Worm (Caenorhabditis elegans): ENCODE results near the gene sre-12.

The sre-12 gene

DNA sequence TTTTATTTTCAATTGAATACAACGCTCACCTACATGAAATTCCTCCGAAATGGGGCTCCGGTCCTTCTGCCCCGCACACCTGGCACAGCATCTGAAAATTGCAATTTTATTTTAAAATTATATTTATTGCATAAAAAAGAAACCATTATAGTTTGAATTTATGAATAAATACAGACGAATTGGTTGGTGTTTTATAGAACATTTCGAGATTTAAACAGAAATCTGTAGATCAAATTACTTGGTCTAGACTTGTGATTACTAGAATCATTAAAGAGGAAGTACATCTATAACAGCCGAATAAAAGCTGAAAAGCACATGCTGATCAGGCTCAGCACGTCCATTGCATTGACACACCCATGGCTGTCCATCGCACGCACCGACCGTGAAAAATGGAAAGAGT is 12.9 kb upstream of the sre-12 start, which contains the start of gene nhr-162:
TSS of gene nhr-162 (minus strand) at position 101 of the 400 bp plus-strand sequence.
- TF ChIP-seq Y56A3A.18 (GFP tag; IDR thresholded peaks at IDR 0.05): no peak
- TF ChIP-seq efl-1 (GFP tag; optimal IDR thresholded peaks at IDR 0.05): no peak
- TF ChIP-seq mxl-1 (tag; optimal IDR thresholded peaks at IDR 0.05): no peak
- TF ChIP-seq ztf-3 (GFP tag; optimal IDR thresholded peaks at IDR 0.05): no peak
- TF ChIP-seq ceh-91 (GFP tag; IDR thresholded peaks at IDR 0.05): no peak
- no peak for TF ChIP-seq ccch-3 (GFP tag; optimal IDR thresholded peaks at IDR 0.05)
- TF ChIP-seq bed-2 (GFP tag; IDR thresholded peaks at IDR 0.05): no peak
- no peak for TF ChIP-seq sdz-38 (tag; optimal IDR thresholded peaks at IDR 0.05)
- TF ChIP-seq lin-54 (GFP tag; optimal IDR thresholded peaks at IDR 0.05): no peak

DNA sequence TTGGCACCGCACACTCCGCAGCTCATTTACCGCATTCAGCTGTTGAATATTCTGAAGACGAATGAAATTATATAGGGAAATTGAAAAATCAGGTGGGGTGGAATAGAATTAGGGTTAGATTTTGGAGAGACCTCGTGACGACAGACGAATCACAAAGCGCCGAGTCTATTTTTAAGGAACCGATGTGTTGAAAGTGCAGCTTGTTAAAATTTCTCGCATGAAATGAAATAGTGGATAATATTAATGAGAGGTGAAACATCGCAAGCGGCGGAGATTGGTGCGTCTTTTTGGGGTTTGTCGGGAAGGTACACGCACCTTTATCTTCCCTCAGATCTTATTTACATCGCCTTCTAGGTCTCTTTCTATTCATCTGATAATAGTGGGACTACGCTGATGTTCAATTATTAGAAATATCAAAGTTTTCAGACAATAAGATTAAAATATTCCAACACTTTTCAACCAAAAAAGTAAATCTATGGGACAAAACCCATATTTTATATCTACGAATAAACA is 10.8 kb upstream of the sre-12 start, which contains the start of gene nhr-140:
TSS of gene nhr-140 (minus strand) at position 51 of the 513 bp plus-strand sequence.
- TF ChIP-seq lsy-27 (tag; optimal IDR thresholded peaks at IDR 0.05; ENCODE audit: borderline replicate concordance, insufficient read depth) (no peak), T07F8.4 (tag; optimal IDR thresholded peaks at IDR 0.05) (no peak), snpc-1.1 (tag; optimal IDR thresholded peaks at IDR 0.05; ENCODE audit: insufficient read depth) (no peak), F39B2.1 (GFP tag; IDR thresholded peaks at IDR 0.05) (no peak), ztf-18 (tag; optimal IDR thresholded peaks at IDR 0.05) (no peak)

DNA sequence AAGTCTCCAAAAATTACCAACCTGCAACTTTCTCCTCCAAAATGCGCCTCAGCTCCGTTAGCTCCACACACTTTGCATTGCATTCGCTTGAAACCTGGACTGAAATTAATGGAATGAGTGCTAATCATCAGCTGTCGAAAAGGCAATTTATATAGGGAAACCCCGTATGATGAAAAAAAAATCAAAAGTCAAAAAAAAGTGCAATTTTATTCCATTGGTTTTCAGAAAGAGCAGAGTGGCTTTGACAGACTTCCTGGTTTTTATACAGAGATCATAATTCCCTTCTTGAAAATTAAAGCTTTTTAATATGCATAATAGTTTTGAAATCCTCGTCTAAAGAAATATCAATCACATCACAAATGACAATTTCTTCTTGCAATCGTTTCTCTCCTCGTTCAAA is 8.8 kb upstream of the sre-12 start, which contains the start of gene nhr-139:
TSS of gene nhr-139 (minus strand) at position 101 of the 400 bp plus-strand sequence.
- no peak for TF ChIP-seq let-607 (tag; optimal IDR thresholded peaks at IDR 0.05)
- TF ChIP-seq snpc-3.4 (tag; optimal IDR thresholded peaks at IDR 0.05): no peak
- TF ChIP-seq attf-5 (GFP tag; optimal IDR thresholded peaks at IDR 0.05): no peak
- no peak for TF ChIP-seq fkh-3 (tag; optimal IDR thresholded peaks at IDR 0.05)
- TF ChIP-seq Y53F4B.3 (GFP tag; IDR thresholded peaks at IDR 0.05): no peak
- no peak for TF ChIP-seq T07F8.4 (tag; optimal IDR thresholded peaks at IDR 0.05)
- TF ChIP-seq aptf-2 (GFP tag; conservative IDR thresholded peaks at IDR 0.05): no peak
- no peak for TF ChIP-seq xnd-1 (tag; optimal IDR thresholded peaks at IDR 0.05)
- TF ChIP-seq T26A5.8 (tag; optimal IDR thresholded peaks at IDR 0.05): no peak

DNA sequence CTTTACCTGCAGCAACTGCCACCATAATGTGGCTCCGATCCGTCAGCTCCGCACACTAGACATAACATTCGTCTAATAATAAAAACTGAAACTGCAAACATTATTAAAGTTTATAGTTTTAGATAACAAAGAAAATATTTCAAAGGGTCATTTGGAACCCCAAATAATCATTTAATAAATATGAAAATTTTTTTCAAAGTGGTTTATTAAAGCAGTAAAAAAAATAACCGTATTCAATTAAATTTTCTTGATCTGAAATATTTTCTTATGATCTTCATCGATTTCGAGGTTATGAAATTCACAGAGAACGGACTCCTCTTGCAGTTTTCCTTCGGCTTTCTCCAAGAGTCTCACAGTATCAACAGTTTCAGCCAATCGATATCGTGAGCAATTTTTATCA is 7.0 kb upstream of the sre-12 start, which contains the start of gene nhr-163:
TSS of gene nhr-163 (minus strand) at position 101 of the 400 bp plus-strand sequence.
- TF ChIP-seq efl-1 (GFP tag; optimal IDR thresholded peaks at IDR 0.05): no peak

DNA sequence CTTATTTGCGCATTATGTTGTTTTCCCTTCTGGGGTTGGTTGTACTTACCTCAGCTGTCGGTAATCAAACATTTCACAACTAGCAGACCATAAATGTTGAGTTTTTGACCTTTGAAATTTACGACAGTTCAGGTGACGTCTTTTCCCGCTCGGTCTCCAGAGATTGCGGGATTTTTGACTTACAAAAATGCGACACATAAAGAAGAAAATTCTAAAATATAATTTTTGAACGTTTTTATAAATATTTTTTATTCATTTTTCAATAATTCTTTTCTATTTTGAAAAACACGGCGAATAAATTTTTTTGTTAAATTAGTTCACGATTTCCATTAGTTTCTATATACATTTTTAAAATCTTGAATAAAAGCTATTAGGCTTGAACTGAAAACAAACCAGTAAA is 3.9 kb upstream of the sre-12 start, which contains the start of gene nhr-161:
TSS of gene nhr-161 (minus strand) at position 101 of the 400 bp plus-strand sequence.
- TF ChIP-seq mcd-1 (GFP tag; IDR thresholded peaks at IDR 0.05) (no peak), egl-44 (GFP tag; IDR thresholded peaks at IDR 0.05) (no peak), F52B5.7 (tag; optimal IDR thresholded peaks at IDR 0.05) (no peak), chd-7 (tag; optimal IDR thresholded peaks at IDR 0.05) (no peak), ekl-4 (GFP tag; IDR thresholded peaks at IDR 0.05) (no peak), zim-3 (tag; optimal IDR thresholded peaks at IDR 0.05) (no peak), dox-1 (GFP tag; IDR thresholded peaks at IDR 0.05) (no peak), F22D6.2 (tag; optimal IDR thresholded peaks at IDR 0.05) (no peak), ceh-91 (GFP tag; IDR thresholded peaks at IDR 0.05) (no peak), ceh-27 (GFP tag; optimal IDR thresholded peaks at IDR 0.05) (no peak), bed-1 (GFP tag; IDR thresholded peaks at IDR 0.05) (no peak), lag-1 (GFP tag; IDR thresholded peaks at IDR 0.05) (no peak), snpc-4 (GFP tag; optimal IDR thresholded peaks at IDR 0.05) (no peak), snpc-4 (tag; optimal IDR thresholded peaks at IDR 0.05) (no peak), him-1 (tag; optimal IDR thresholded peaks at IDR 0.05) (no peak), madf-6 (GFP tag; IDR thresholded peaks at IDR 0.05) (no peak), F55B11.4 (tag; optimal IDR thresholded peaks at IDR 0.05; ENCODE audit: borderline replicate concordance, insufficient read depth) (no peak), zfh-2 (GFP tag; conservative IDR thresholded peaks at IDR 0.05) (no peak)
